Worm (Caenorhabditis elegans): ENCODE measurements around the gene pros-1.

The pros-1 gene

DNA sequence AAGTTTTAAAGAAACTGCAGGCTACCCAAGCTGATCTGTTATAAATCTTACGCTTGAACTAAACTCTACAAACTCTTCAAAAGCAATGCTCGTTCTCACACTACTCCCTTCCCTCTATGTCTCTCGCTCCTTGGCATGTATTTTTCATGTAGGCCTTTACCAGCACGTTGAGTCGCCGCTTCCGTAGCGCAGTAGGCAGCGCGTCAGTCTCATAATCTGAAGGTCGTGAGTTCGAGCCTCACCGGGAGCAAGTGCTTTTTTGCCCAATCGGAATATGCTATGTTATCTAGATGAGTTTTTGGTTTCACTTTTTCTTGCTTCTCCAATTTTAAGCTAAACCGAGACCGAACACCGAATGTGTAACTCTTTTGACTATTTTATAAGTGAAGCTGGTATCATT is 39.4 kb downstream of the pros-1 start (continued):
- TF ChIP-seq ceh-34 (tag; optimal IDR thresholded peaks at IDR 0.05) (peak; percentile 79), fax-1 (tag; optimal IDR thresholded peaks at IDR 0.05) (peak; percentile 40), hlh-8 (tag; optimal IDR thresholded peaks at IDR 0.05) (peak; percentile 17), sdc-2 (tag; optimal IDR thresholded peaks at IDR 0.05) (peak; percentile 70), hlh-15 (tag; optimal IDR thresholded peaks at IDR 0.05) (peak; percentile 1), syd-9 (tag; optimal IDR thresholded peaks at IDR 0.05) (peak; percentile 49), zip-5 (tag; optimal IDR thresholded peaks at IDR 0.05) (peak; percentile 36), pax-1 (tag; optimal IDR thresholded peaks at IDR 0.05) (no peak), T23F11.4 (GFP tag; optimal IDR thresholded peaks at IDR 0.05) (peak; percentile 70), ceh-48 (tag; optimal IDR thresholded peaks at IDR 0.05) (peak; percentile 54), dve-1 (tag; optimal IDR thresholded peaks at IDR 0.05) (no peak), ama-1 (optimal IDR thresholded peaks at IDR 0.05) (no peak), pros-1 (tag; optimal IDR thresholded peaks at IDR 0.05) (peak; percentile 34), ttx-3 (tag; optimal IDR thresholded peaks at IDR 0.05) (peak; percentile 58), odd-2 (tag; optimal IDR thresholded peaks at IDR 0.05) (peak; percentile 40), unc-86 (tag; optimal IDR thresholded peaks at IDR 0.05) (peak; percentile 66), hlh-6 (tag; optimal IDR thresholded peaks at IDR 0.05) (peak; percentile 83), ceh-31 (tag; optimal IDR thresholded peaks at IDR 0.05) (peak; percentile 33), C08G9.2 (tag; optimal IDR thresholded peaks at IDR 0.05) (peak; percentile 72), sox-4 (tag; optimal IDR thresholded peaks at IDR 0.05) (peak; percentile 67), ceh-19 (GFP tag; optimal IDR thresholded peaks at IDR 0.05) (peak; percentile 71), ceh-22 (tag; optimal IDR thresholded peaks at IDR 0.05) (no peak), unc-55 (GFP tag; optimal IDR thresholded peaks at IDR 0.05) (no peak), ceh-45 (GFP tag; IDR thresholded peaks at IDR 0.05) (peak; percentile 86), rnt-1 (tag; optimal IDR thresholded peaks at IDR 0.05) (no peak), tbx-7 (tag; optimal IDR thresholded peaks at IDR 0.05) (peak; percentile 32), unc-42 (tag; optimal IDR thresholded peaks at IDR 0.05) (peak; percentile 53), K09A11.1 (tag; optimal IDR thresholded peaks at IDR 0.05; ENCODE audit: insufficient read depth) (peak; percentile 53), ceh-18 (tag; optimal IDR thresholded peaks at IDR 0.05) (peak; percentile 73), elt-2 (tag; optimal IDR thresholded peaks at IDR 0.05) (peak; percentile 71), che-1 (tag; optimal IDR thresholded peaks at IDR 0.05) (peak; percentile 75), eyg-1 (tag; optimal IDR thresholded peaks at IDR 0.05) (peak; percentile 29), pag-3 (tag; optimal IDR thresholded peaks at IDR 0.05; ENCODE audit: borderline replicate concordance) (no peak), nhr-232 (tag; optimal IDR thresholded peaks at IDR 0.05) (peak; percentile 63), hlh-30 (tag; optimal IDR thresholded peaks at IDR 0.05; ENCODE audit: insufficient read depth) (no peak), nfya-1 (tag; optimal IDR thresholded peaks at IDR 0.05) (peak; percentile 41), pqm-1 (tag; optimal IDR thresholded peaks at IDR 0.05) (no peak), gmeb-2 (tag; optimal IDR thresholded peaks at IDR 0.05) (peak; percentile 53), ceh-30 (tag; optimal IDR thresholded peaks at IDR 0.05) (peak; percentile 20), madf-2 (tag; optimal IDR thresholded peaks at IDR 0.05) (peak; percentile 65)

DNA sequence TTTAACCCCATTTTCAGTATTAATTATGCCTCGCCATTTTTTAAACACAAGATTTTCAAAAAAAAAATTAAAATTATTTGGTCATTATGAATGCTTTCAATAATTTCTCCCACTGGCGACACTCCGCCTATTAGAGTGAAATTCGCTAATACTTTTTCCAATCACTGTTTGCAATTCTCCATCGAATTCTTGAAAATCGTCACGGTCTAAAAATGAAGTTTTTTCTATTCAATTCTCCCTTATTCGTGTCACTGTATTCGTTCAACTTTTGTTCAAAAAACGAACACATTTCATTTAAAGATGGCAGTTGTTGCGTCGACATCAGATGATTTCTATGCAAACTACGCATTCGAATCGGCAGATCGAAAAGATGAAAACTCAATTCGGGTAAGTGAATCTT is 41.4 kb downstream of the pros-1 start, which contains the start of gene C14B9.3:
C14B9.3 (plus strand) TSS at position 301 of the 400 bp plus-strand sequence.
- TF ChIP-seq nhr-232 (tag; optimal IDR thresholded peaks at IDR 0.05) (no peak), mec-3 (tag; optimal IDR thresholded peaks at IDR 0.05; ENCODE audit: borderline replicate concordance) (no peak), ztf-16 (tag; optimal IDR thresholded peaks at IDR 0.05) (no peak), pros-1 (tag; optimal IDR thresholded peaks at IDR 0.05) (no peak), pat-9 (tag; optimal IDR thresholded peaks at IDR 0.05) (no peak), dmd-4 (tag; optimal IDR thresholded peaks at IDR 0.05; ENCODE audit: borderline replicate concordance) (no peak), ceh-31 (tag; optimal IDR thresholded peaks at IDR 0.05) (no peak), tbx-7 (tag; optimal IDR thresholded peaks at IDR 0.05) (no peak), syd-9 (tag; optimal IDR thresholded peaks at IDR 0.05) (no peak), rnt-1 (tag; optimal IDR thresholded peaks at IDR 0.05) (no peak), pag-3 (tag; optimal IDR thresholded peaks at IDR 0.05; ENCODE audit: borderline replicate concordance) (no peak), ttx-3 (tag; optimal IDR thresholded peaks at IDR 0.05) (no peak), lin-11 (tag; optimal IDR thresholded peaks at IDR 0.05) (no peak), tbx-2 (tag; optimal IDR thresholded peaks at IDR 0.05) (no peak), sox-4 (tag; optimal IDR thresholded peaks at IDR 0.05) (no peak)

Data from whole organism, late embryonic.